Fruit fly (Drosophila melanogaster) whole organism, embryonic: ENCODE results near the gene Lasp.

Experiments
- Ada2b ChIP-seq: fragments of 200-800 bp; sonication (Bioruptor generic); IDR thresholded peaks from 2 replicates; pipeline ENCODE4 v1.3.6; 2022; ENCODE audit warnings: missing biosample characterization, missing genetic modification characterization
- Blimp-1 ChIP-seq: fragments of 200-800 bp; sonication (Bioruptor generic); optimal IDR thresholded peaks from 3 replicates; lab custom pipeline; 2018; ENCODE audit warnings: missing biosample characterization, missing genetic modification characterization, mild to moderate bottlenecking, moderate library complexity, missing genetic modification reagents
- C15 ChIP-seq: fragments of 200-800 bp; sonication (Bioruptor generic); IDR thresholded peaks from 3 replicates; pipeline ENCODE4 v1.3.6; 2022; ENCODE audit warnings: missing biosample characterization, missing genetic modification characterization
- CG11560 ChIP-seq: fragments of 200-800 bp; sonication (Bioruptor generic); IDR thresholded peaks from 3 replicates; pipeline ENCODE4 v1.3.6; 2022; ENCODE audit warnings: missing biosample characterization, missing genetic modification characterization
- CG13296 ChIP-seq: fragments of 200-800 bp; sonication (Bioruptor generic); optimal IDR thresholded peaks from 3 replicates; lab custom pipeline; 2018; ENCODE audit warnings: missing biosample characterization, mild to moderate bottlenecking, missing genetic modification characterization
- CG13624 ChIP-seq: fragments of 200-800 bp; sonication (Bioruptor generic); optimal IDR thresholded peaks from 2 replicates; lab custom pipeline; 2016; ENCODE audit warnings: missing biosample characterization, missing genetic modification characterization
- CG15269 ChIP-seq: fragments of 200-800 bp; sonication (Bioruptor generic); optimal IDR thresholded peaks from 2 replicates; lab custom pipeline; 2018; ENCODE audit warnings: missing biosample characterization, mild to moderate bottlenecking, missing genetic modification characterization, moderate library complexity
- CG15601 ChIP-seq: fragments of 200-800 bp; sonication (Bioruptor generic); optimal IDR thresholded peaks from 3 replicates; lab custom pipeline; 2019; ENCODE audit warnings: missing biosample characterization, mild to moderate bottlenecking, missing genetic modification characterization, moderate library complexity
- CG1602 ChIP-seq: fragments of 200-800 bp; sonication (Bioruptor generic); optimal IDR thresholded peaks from 3 replicates; lab custom pipeline; 2016; ENCODE audit warnings: missing biosample characterization, missing genetic modification characterization
- CG16779 ChIP-seq: fragments of 200-800 bp; sonication (Bioruptor generic); IDR thresholded peaks from 2 replicates; pipeline ENCODE4 v1.3.6; 2022; ENCODE audit warnings: missing biosample characterization, missing genetic modification characterization
- CG17802 ChIP-seq: fragments of 200-800 bp; sonication (Bioruptor generic); optimal IDR thresholded peaks from 2 replicates; lab custom pipeline; 2018; ENCODE audit warnings: missing biosample characterization, mild to moderate bottlenecking, missing genetic modification characterization, moderate library complexity
- CG1832 ChIP-seq: fragments of 200-800 bp; sonication (Bioruptor generic); optimal IDR thresholded peaks from 2 replicates; lab custom pipeline; 2017; ENCODE audit warnings: missing biosample characterization, mild to moderate bottlenecking, missing genetic modification characterization, inconsistent platforms
- CG32532 ChIP-seq: fragments of 200-800 bp; sonication (Bioruptor generic); IDR thresholded peaks from 2 replicates; pipeline ENCODE4 v1.3.6; 2022; ENCODE audit warnings: missing biosample characterization, missing genetic modification characterization
- CG3847 ChIP-seq: fragments of 200-800 bp; sonication (Bioruptor generic); IDR thresholded peaks from 2 replicates; pipeline ENCODE4 v1.3.6; 2022; ENCODE audit warnings: missing biosample characterization, missing genetic modification characterization
- CG7357 ChIP-seq: fragments of 200-800 bp; sonication (Bioruptor generic); IDR thresholded peaks from 3 replicates; pipeline ENCODE4 v1.3.6; 2022; ENCODE audit warnings: missing biosample characterization, missing genetic modification characterization
- CG7987 ChIP-seq: fragments of 200-800 bp; sonication (Bioruptor generic); optimal IDR thresholded peaks from 2 replicates; lab custom pipeline; 2018; ENCODE audit warnings: missing biosample characterization, mild to moderate bottlenecking, missing genetic modification characterization, moderate library complexity
- CG8388 ChIP-seq: fragments of 200-800 bp; sonication (Bioruptor generic); optimal IDR thresholded peaks from 2 replicates; lab custom pipeline; 2019; ENCODE audit warnings: missing biosample characterization, mild to moderate bottlenecking, missing genetic modification characterization, moderate library complexity
- Doc2 ChIP-seq: fragments of 200-800 bp; sonication (Bioruptor generic); IDR thresholded peaks from 2 replicates; pipeline ENCODE4 v1.3.6; 2022; ENCODE audit warnings: missing biosample characterization, missing genetic modification characterization
- Dref ChIP-seq: fragments of 200-800 bp; sonication (Bioruptor generic); IDR thresholded peaks from 2 replicates; pipeline ENCODE4 v1.3.6; 2022; ENCODE audit warnings: missing biosample characterization, missing genetic modification characterization
- HHEX ChIP-seq: fragments of 200-800 bp; sonication (Bioruptor generic); optimal IDR thresholded peaks from 3 replicates; lab custom pipeline; 2017; ENCODE audit warnings: missing biosample characterization, mild to moderate bottlenecking, missing genetic modification characterization, missing genetic modification reagents
- HmgZ ChIP-seq: fragments of 200-800 bp; sonication (Bioruptor generic); optimal IDR thresholded peaks from 2 replicates; lab custom pipeline; 2018; ENCODE audit warnings: missing biosample characterization, mild to moderate bottlenecking, missing genetic modification characterization
- Hr3 ChIP-seq: fragments of 200-800 bp; sonication (Bioruptor generic); optimal IDR thresholded peaks from 3 replicates; lab custom pipeline; 2016; ENCODE audit warnings: missing biosample characterization, missing genetic modification characterization
- Hr78 ChIP-seq, 2 experiments: fragments of 200-800 bp in 1 of 2; fragments of >200 bp in 1 of 2; sonication (Bioruptor generic) in 1 of 2; optimal IDR thresholded peaks; 2 replicates each; lab custom pipeline; 2017 to 2019; ENCODE audit warnings: missing biosample characterization in 2 of 2, missing genetic modification characterization in 2 of 2, mild to moderate bottlenecking in 1 of 2, moderate library complexity in 1 of 2
- Kr ChIP-seq: fragments of 200-800 bp; sonication (Bioruptor generic); optimal IDR thresholded peaks from 2 replicates; lab custom pipeline; 2017; ENCODE audit warnings: missing biosample characterization, mild to moderate bottlenecking, missing genetic modification characterization
- Med ChIP-seq: fragments of 200-800 bp; sonication (Bioruptor generic); peaks from one replicate; lab custom pipeline; 2016; ENCODE audit warnings: missing biosample characterization, missing genetic modification characterization, mild to moderate bottlenecking, inconsistent platforms, moderate library complexity
- Neu2 ChIP-seq: fragments of 200-800 bp; sonication (Bioruptor generic); optimal IDR thresholded peaks from 3 replicates; lab custom pipeline; 2016; ENCODE audit warnings: missing biosample characterization, missing genetic modification characterization, borderline replicate concordance
- NfI ChIP-seq: fragments of 200-800 bp; sonication (Bioruptor generic); optimal IDR thresholded peaks from 3 replicates; lab custom pipeline; 2018; ENCODE audit warnings: missing biosample characterization, mild to moderate bottlenecking, missing genetic modification characterization, moderate library complexity
- Rfx ChIP-seq: fragments of 200-800 bp; sonication (Bioruptor generic); IDR thresholded peaks from 2 replicates; pipeline ENCODE4 v1.3.6; 2022; ENCODE audit warnings: missing biosample characterization, missing genetic modification characterization
- Side ChIP-seq: fragments of 200-800 bp; sonication (Bioruptor generic); optimal IDR thresholded peaks from 2 replicates; lab custom pipeline; 2016; ENCODE audit warnings: missing biosample characterization, missing genetic modification characterization
- Trl ChIP-seq, 3 experiments: fragments of >200 bp in 2 of 3; fragments of 200-800 bp in 1 of 3; sonication (Bioruptor generic) in 1 of 3; optimal IDR thresholded peaks; 2 replicates in 1 of 3; 3 replicates in 2 of 3; lab custom pipeline; 2016 to 2017; ENCODE audit warnings: missing biosample characterization in 1 of 3, missing genetic modification characterization in 1 of 3
- al ChIP-seq: fragments of 200-800 bp; sonication (Bioruptor generic); IDR thresholded peaks from 2 replicates; pipeline ENCODE4 v1.3.6; 2022; ENCODE audit warnings: missing biosample characterization, missing genetic modification characterization
- bab2 ChIP-seq: fragments of 200-800 bp; sonication (Bioruptor generic); optimal IDR thresholded peaks from 2 replicates; lab custom pipeline; 2016; ENCODE audit warnings: missing biosample characterization, missing genetic modification characterization
- btn ChIP-seq: fragments of 200-800 bp; sonication (Bioruptor generic); optimal IDR thresholded peaks from 2 replicates; lab custom pipeline; 2016; ENCODE audit warnings: missing biosample characterization, missing genetic modification characterization
- ci ChIP-seq: fragments of 200-800 bp; sonication (Bioruptor generic); IDR thresholded peaks from 3 replicates; pipeline ENCODE4 v1.3.6; 2022; ENCODE audit warnings: missing biosample characterization, missing genetic modification characterization
- cwo ChIP-seq: fragments of 200-800 bp; sonication (Bioruptor generic); optimal IDR thresholded peaks from 3 replicates; lab custom pipeline; 2017; ENCODE audit warnings: missing biosample characterization, missing genetic modification characterization, mild to moderate bottlenecking, moderate library complexity, missing genetic modification reagents
- dati ChIP-seq: fragments of 200-800 bp; sonication (Bioruptor generic); IDR thresholded peaks from 2 replicates; pipeline ENCODE4 v1.3.6; 2022; ENCODE audit warnings: missing biosample characterization, missing genetic modification characterization
- jumu ChIP-seq: fragments of 200-800 bp; sonication (Bioruptor generic); optimal IDR thresholded peaks from 3 replicates; lab custom pipeline; 2016; ENCODE audit warnings: missing biosample characterization, missing genetic modification characterization
- nmo ChIP-seq: fragments of 200-800 bp; sonication (Bioruptor generic); optimal IDR thresholded peaks from 2 replicates; lab custom pipeline; 2018; ENCODE audit warnings: missing biosample characterization, mild to moderate bottlenecking, missing genetic modification characterization, moderate library complexity
- otp ChIP-seq: fragments of 200-800 bp; sonication (Bioruptor generic); IDR thresholded peaks from 3 replicates; pipeline ENCODE4, ENCODE4 v1.3.6; 2022; ENCODE audit warnings: missing biosample characterization, missing genetic modification characterization
- p53 ChIP-seq: fragments of 200-800 bp; sonication (Bioruptor generic); optimal IDR thresholded peaks from 2 replicates; lab custom pipeline; 2016; ENCODE audit warnings: missing biosample characterization, missing genetic modification characterization
- phol ChIP-seq: fragments of 200-800 bp; sonication (Bioruptor generic); optimal IDR thresholded peaks from 3 replicates; lab custom pipeline; 2018; ENCODE audit warnings: missing biosample characterization, mild to moderate bottlenecking, missing genetic modification characterization, moderate library complexity
- rib ChIP-seq: fragments of 200-800 bp; sonication (Bioruptor generic); IDR thresholded peaks from 2 replicates; pipeline ENCODE4 v1.3.6; 2022; ENCODE audit warnings: missing biosample characterization, missing genetic modification characterization
- salm ChIP-seq: fragments of 200-800 bp; sonication (Bioruptor generic); optimal IDR thresholded peaks from 2 replicates; lab custom pipeline; 2018; ENCODE audit warnings: missing biosample characterization, mild to moderate bottlenecking, missing genetic modification characterization
- scrt ChIP-seq: fragments of 200-800 bp; sonication (Bioruptor generic); optimal IDR thresholded peaks from 2 replicates; lab custom pipeline; 2018; ENCODE audit warnings: missing biosample characterization, mild to moderate bottlenecking, missing genetic modification characterization, moderate library complexity
- so ChIP-seq: fragments of 200-800 bp; sonication (Bioruptor generic); IDR thresholded peaks from 3 replicates; pipeline ENCODE4 v1.3.6; 2022; ENCODE audit warnings: missing biosample characterization, missing genetic modification characterization
- trh ChIP-seq: fragments of 200-800 bp; sonication (Bioruptor generic); optimal IDR thresholded peaks from 2 replicates; lab custom pipeline; 2016; ENCODE audit warnings: missing biosample characterization, missing genetic modification characterization
- z ChIP-seq: fragments of 200-800 bp; sonication (Bioruptor generic); IDR thresholded peaks from 3 replicates; pipeline ENCODE4 v1.3.6; 2022; ENCODE audit warnings: missing biosample characterization, missing genetic modification characterization

The Lasp gene

DNA sequence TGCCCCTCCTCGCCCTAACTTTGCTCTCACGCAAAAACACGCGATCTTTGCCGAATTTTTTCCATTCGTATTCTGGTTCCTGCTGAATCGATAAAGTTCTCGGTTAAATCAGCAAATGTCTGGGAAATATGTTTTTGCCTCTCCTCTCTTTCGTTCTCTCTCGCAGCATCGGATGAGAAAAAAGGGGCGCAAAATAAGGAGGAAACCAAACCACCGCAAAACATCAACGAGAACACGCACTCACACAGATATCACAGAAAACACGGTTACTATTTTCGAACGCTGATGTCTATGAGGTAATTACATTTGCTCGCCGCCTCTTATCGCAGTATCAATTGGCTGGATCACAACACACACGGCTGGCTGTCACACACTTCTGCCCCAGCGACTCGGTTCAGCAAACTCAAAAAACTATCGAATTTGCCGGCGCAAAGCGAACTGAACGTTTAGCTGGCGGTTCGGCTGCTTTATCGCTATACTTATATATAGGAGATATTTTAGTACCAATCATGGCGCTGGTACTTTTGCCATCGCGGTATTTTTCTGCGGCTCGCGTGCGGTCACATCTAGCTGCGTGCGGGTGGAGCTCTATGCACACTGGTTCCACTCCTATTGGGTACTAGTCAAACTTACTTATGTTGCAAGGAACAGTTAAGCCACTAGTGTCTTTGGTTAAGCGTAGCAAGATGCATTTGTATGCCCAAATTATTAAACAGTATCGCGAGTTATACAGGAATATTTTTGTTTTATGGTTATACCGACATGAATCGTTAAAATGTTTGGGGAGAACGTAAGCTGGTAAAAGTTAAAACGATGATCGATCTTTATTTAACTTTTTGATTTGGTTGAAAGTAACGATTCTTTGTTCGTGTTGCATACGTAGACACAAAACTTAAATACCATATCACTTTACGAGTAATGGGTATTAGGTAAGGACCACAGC is 50.0 kb downstream of the Lasp start, which contains the start of gene Baldspot (continued):
- TF ChIP-seq CG7987 (GFP tag; lab: Kevin White, UChicago): peak; percentile 57
- TF ChIP-seq CG11560: peak; percentile 37; the same call in 1 of the 3 replicates
- no peak for TF ChIP-seq Hr3
- peak; percentile 81 for TF ChIP-seq bab2 (GFP tag; lab: Kevin White, UChicago)
- TF ChIP-seq z (GFP tag; lab: Robert Waterston, UW): no peak
- TF ChIP-seq otp (GFP tag; lab: Robert Waterston, UW): peak; percentile 10; the same call in 1 of the 3 replicates
- peak; percentile 45 for TF ChIP-seq trh (GFP tag; lab: Kevin White, UChicago)
- peak; percentile 68 for TF ChIP-seq jumu (GFP tag; lab: Kevin White, UChicago)
- 0 out of 3 replicates have a peak, but pooled peaks have one; percentile 51 for TF ChIP-seq CG7357 (GFP tag; lab: Robert Waterston, UW)
- TF ChIP-seq Rfx (GFP tag; lab: Robert Waterston, UW): peak; percentile 69
- peak; percentile 42 for TF ChIP-seq CG15269 (tag; lab: Kevin White, UChicago)
- no peak for TF ChIP-seq CG15601 (tag; lab: Kevin White, UChicago)
- TF ChIP-seq ci (GFP tag; lab: Robert Waterston, UW): peak; percentile 86
- peak; percentile 89 for TF ChIP-seq phol (tag; lab: Kevin White, UChicago)
- TF ChIP-seq Ada2b: peak; percentile 49; the same call in 1 of the 2 replicates
- TF ChIP-seq CG1832 (GFP tag; lab: Kevin White, UChicago): no peak
- TF ChIP-seq Med (GFP tag; lab: Kevin White, UChicago): peak; percentile 96
- TF ChIP-seq nmo (GFP tag; lab: Kevin White, UChicago): peak; percentile 88
- peak; percentile 92 for TF ChIP-seq HHEX (GFP tag; lab: Kevin White, UChicago)
- peak; percentile 70 for TF ChIP-seq btn (GFP tag; lab: Kevin White, UChicago)
- peak; percentile 22 for TF ChIP-seq salm (tag; lab: Kevin White, UChicago)
- TF ChIP-seq dati (GFP tag; lab: Robert Waterston, UW): no peak
- peak; percentile 89 for TF ChIP-seq CG13296
- TF ChIP-seq CG16779 (GFP tag; lab: Robert Waterston, UW): no peak
- 0 out of 3 replicates have a peak, but pooled peaks have one; percentile 30 for TF ChIP-seq C15 (GFP tag; lab: Robert Waterston, UW)
- peak; percentile 67 for TF ChIP-seq CG13624 (GFP tag; lab: Kevin White, UChicago)
- TF ChIP-seq CG32532 (GFP tag; lab: Robert Waterston, UW): peak; percentile 70
- TF ChIP-seq Hr78 (GFP tag; optimal IDR thresholded peaks at IDR 0.05; lab: Kevin White, UChicago): peak in 1 of 2 experiments; percentile 26
- peak; percentile 42; the same call in 1 of the 2 replicates for TF ChIP-seq al (GFP tag; lab: Robert Waterston, UW)
- peak; percentile 78 for TF ChIP-seq CG8388
- peak; percentile 79 for TF ChIP-seq scrt
- TF ChIP-seq HmgZ (tag; lab: Kevin White, UChicago): peak; percentile 82
- peak; percentile 49; the same call in 1 of the 3 replicates for TF ChIP-seq so (GFP tag; lab: Robert Waterston, UW)
- peak; percentile 78 for TF ChIP-seq p53 (GFP tag; lab: Kevin White, UChicago)
- TF ChIP-seq Trl (optimal IDR thresholded peaks at IDR 0.05; lab: Kevin White, UChicago): peak; percentile 51 to 78
- peak; percentile 78 for TF ChIP-seq Trl (GFP tag; optimal IDR thresholded peaks at IDR 0.05; lab: Kevin White, UChicago)
- TF ChIP-seq CG1602 (GFP tag; lab: Kevin White, UChicago): peak; percentile 11
- TF ChIP-seq cwo (GFP tag; lab: Kevin White, UChicago): peak; percentile 83
- 0 out of 2 replicates have a peak, but pooled peaks have one; percentile 16 for TF ChIP-seq rib (GFP tag; lab: Robert Waterston, UW)
- TF ChIP-seq Blimp-1 (GFP tag; lab: Kevin White, UChicago): peak; percentile 83
- TF ChIP-seq Kr (GFP tag; lab: Kevin White, UChicago): no peak
- TF ChIP-seq Dref (GFP tag; lab: Robert Waterston, UW): peak; percentile 53
- no peak for TF ChIP-seq Doc2 (GFP tag; lab: Robert Waterston, UW)
- TF ChIP-seq CG3847 (GFP tag; lab: Robert Waterston, UW): peak; percentile 52; the same call in 1 of the 2 replicates
- TF ChIP-seq CG17802 (tag; lab: Kevin White, UChicago): peak; percentile 60
- TF ChIP-seq NfI: peak; percentile 49
- peak; percentile 73 for TF ChIP-seq Neu2
- peak; percentile 89 for TF ChIP-seq Side (GFP tag; lab: Kevin White, UChicago)
